Worm (Caenorhabditis elegans): ENCODE data around the gene srbc-38.

DNA sequence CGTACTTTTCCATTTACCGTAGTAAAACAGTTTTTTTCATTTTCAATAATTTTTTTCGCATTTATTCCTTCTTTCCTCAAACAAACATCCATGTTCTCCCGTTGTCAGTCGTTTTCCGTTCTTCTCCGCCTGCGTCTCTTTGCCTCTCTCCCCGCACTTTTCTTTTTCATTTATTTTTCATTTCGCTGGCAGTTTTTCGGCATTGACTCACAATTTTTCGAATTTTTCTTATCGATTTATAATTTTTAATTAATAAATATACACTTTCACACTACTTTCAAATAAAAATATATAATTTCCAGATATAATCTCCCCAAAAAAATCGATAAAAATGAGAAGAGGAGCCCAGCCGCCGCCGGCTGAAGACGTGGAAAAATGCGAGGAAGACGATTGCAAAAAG, 19.6 kb upstream of the srbc-38 start, which contains the start of gene H25P19.1:
- no peak for TF ChIP-seq klf-2 (GFP tag; conservative IDR thresholded peaks at IDR 0.05)
- no peak for TF ChIP-seq cog-1 (tag; optimal IDR thresholded peaks at IDR 0.05)
- no peak for TF ChIP-seq flt-1 (GFP tag; IDR thresholded peaks at IDR 0.05)
- no peak for TF ChIP-seq ref-1 (GFP tag; conservative IDR thresholded peaks at IDR 0.05)
- TF ChIP-seq tab-1 (GFP tag; IDR thresholded peaks at IDR 0.05): no peak
- no peak for TF ChIP-seq ztf-23 (GFP tag; IDR thresholded peaks at IDR 0.05)
- TF ChIP-seq med-1 (GFP tag; optimal IDR thresholded peaks at IDR 0.05; ENCODE audit: insufficient read depth): no peak
- no peak for TF ChIP-seq ztf-29 (GFP tag; IDR thresholded peaks at IDR 0.05)
